Fruit fly (Drosophila melanogaster): Measurements from ENCODE around the gene CG13078.

Gene CG13078

DNA sequence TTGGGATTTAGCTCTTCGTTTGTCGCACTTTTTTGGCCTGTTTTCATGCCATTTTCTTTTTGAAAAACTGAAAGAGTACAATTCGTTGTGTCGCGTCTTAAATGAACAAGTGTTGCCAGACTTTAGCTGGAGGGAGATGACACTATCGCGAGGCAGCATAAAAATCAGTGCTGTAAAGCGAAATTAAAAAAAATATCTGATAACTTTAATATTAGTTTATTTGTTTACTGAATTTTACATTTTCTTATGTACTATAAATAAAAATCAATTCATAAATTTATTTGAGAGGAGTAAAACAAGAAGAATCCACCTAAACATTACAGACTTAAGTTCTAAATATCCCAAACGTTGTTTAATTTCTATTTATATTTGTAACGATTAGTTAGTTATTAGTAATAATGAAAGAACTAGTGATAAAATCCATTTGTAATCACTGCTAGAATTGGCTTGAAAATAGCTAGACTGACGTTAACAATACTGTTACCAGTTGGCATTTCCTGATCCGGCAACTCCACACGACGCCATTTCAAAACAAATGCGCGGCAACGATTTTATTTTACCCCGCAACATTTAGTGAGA, 13.5 kb downstream of the CG13078 start, which contains the start of the genes spi and msb1l (continued):
- TF ChIP-seq peb (GFP tag; IDR thresholded peaks at IDR 0.05) (0 out of 2 replicates have a peak, but pooled peaks have one; percentile 7), Xrp1 (GFP tag; IDR thresholded peaks at IDR 0.05) (no peak; the same call in 1 of the 2 replicates), CG32772 (GFP tag; IDR thresholded peaks at IDR 0.05) (peak; percentile 52), Lim3 (GFP tag; IDR thresholded peaks at IDR 0.05) (no peak), mld (GFP tag; IDR thresholded peaks at IDR 0.05; ENCODE audit: partially characterized antibody) (0 out of 3 replicates have a peak, but pooled peaks have one; percentile 41), mirr (GFP tag; optimal IDR thresholded peaks at IDR 0.05) (no peak), unpg (GFP tag; optimal IDR thresholded peaks at IDR 0.05) (no peak), CG11696 (GFP tag; IDR thresholded peaks at IDR 0.05) (no peak), HmgZ (tag; optimal IDR thresholded peaks at IDR 0.05) (peak; percentile 15), Atf-2 (GFP tag; optimal IDR thresholded peaks at IDR 0.05) (no peak), Elba2 (GFP tag; optimal IDR thresholded peaks at IDR 0.05) (peak; percentile 4), MTF-1 (GFP tag; optimal IDR thresholded peaks at IDR 0.05; ENCODE audit: borderline replicate concordance) (no peak), al (GFP tag; IDR thresholded peaks at IDR 0.05) (peak; percentile 55), Aef1 (GFP tag; IDR thresholded peaks at IDR 0.05) (peak; percentile 41; the same call in 2 of the 3 replicates), Usf (GFP tag; optimal IDR thresholded peaks at IDR 0.05) (peak; percentile 27), esg (GFP tag; conservative IDR thresholded peaks at IDR 0.05) (no peak), gro (GFP tag; optimal IDR thresholded peaks at IDR 0.05) (no peak), salm (tag; optimal IDR thresholded peaks at IDR 0.05) (no peak), CG34376 (GFP tag; optimal IDR thresholded peaks at IDR 0.05) (no peak), CG9817 (tag; optimal IDR thresholded peaks at IDR 0.05) (peak; percentile 65), YL-1 (GFP tag; optimal IDR thresholded peaks at IDR 0.05) (no peak), CG8281 (tag; optimal IDR thresholded peaks at IDR 0.05) (no peak), CG12942 (GFP tag; optimal IDR thresholded peaks at IDR 0.05) (peak; percentile 22), repo (GFP tag; optimal IDR thresholded peaks at IDR 0.05) (no peak), ro (GFP tag; IDR thresholded peaks at IDR 0.05) (no peak), fd3F (GFP tag; optimal IDR thresholded peaks at IDR 0.05) (no peak), CG4820 (GFP tag; optimal IDR thresholded peaks at IDR 0.05) (peak; percentile 46), CG33557 (GFP tag; optimal IDR thresholded peaks at IDR 0.05) (peak; percentile 36), fu2 (GFP tag; optimal IDR thresholded peaks at IDR 0.05) (no peak), CG4617 (GFP tag; optimal IDR thresholded peaks at IDR 0.05; ENCODE audit: borderline replicate concordance) (peak; percentile 0), caup (GFP tag; optimal IDR thresholded peaks at IDR 0.05; ENCODE audit: severe bottlenecking) (peak; percentile 14), ERR (GFP tag; optimal IDR thresholded peaks at IDR 0.05) (no peak), Nf-YA (GFP tag; IDR thresholded peaks at IDR 0.05) (no peak), CG16863 (GFP tag; optimal IDR thresholded peaks at IDR 0.05) (no peak), insv (GFP tag; optimal IDR thresholded peaks at IDR 0.05) (peak in 1 of 2 experiments; percentile 29), CG7745 (tag; optimal IDR thresholded peaks at IDR 0.05) (no peak), CG31224 (GFP tag; IDR thresholded peaks at IDR 0.05) (peak; percentile 18; the same call in 1 of the 2 replicates), gfzf (GFP tag; optimal IDR thresholded peaks at IDR 0.05) (peak; percentile 6), Doc2 (GFP tag; IDR thresholded peaks at IDR 0.05) (no peak), Fer3 (tag; optimal IDR thresholded peaks at IDR 0.05) (peak; percentile 8), CG17612 (GFP tag; IDR thresholded peaks at IDR 0.05) (no peak), hth (optimal IDR thresholded peaks at IDR 0.05) (no peak), Camta (GFP tag; optimal IDR thresholded peaks at IDR 0.05) (no peak), CG17829 (tag; optimal IDR thresholded peaks at IDR 0.05) (peak; percentile 64), cad (GFP tag; optimal IDR thresholded peaks at IDR 0.05) (no peak), Antp (GFP tag; optimal IDR thresholded peaks at IDR 0.05) (no peak), mam (GFP tag; optimal IDR thresholded peaks at IDR 0.05) (peak; percentile 35), pnt (GFP tag; optimal IDR thresholded peaks at IDR 0.05) (no peak), CG6272 (GFP tag; IDR thresholded peaks at IDR 0.05) (peak; percentile 7; the same call in 1 of the 2 replicates), Hey (tag; optimal IDR thresholded peaks at IDR 0.05) (no peak), CG18011 (GFP tag; optimal IDR thresholded peaks at IDR 0.05) (no peak)
